Fruit fly (Drosophila melanogaster): ENCODE data around the gene CG34179.

CG34179 gene

DNA sequence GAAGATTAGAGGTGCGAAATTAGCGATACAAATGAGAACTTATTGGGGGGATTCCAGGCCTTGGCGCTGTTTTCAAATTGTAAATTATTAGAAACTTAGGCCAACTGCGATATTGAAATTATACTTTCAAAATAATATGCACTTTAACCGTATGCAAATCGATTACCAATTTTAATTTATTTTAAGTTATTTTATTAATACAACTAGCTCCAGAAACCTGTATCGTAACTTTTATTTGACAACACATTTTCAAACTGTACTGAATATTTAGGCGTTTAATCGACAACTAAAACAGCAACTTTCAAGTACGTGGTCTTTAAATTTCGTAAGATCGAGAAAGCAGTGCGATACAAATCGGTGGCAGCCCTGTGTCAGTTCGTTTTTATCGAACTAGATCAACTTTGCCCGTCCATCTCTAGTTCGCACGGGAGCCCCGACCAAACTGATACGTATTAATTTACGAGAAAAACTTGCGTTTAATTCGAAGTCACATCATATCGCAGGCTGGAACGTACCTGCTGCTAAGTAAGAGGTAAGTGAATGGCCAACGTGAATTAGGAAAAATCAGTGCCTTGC, 22.2 kb upstream of the CG34179 start, which contains the start of the genes CG9154 and Kr-h2:
Gene CG9154, minus strand, starts transcription at position 31 of the 576 bp plus-strand sequence.
Gene Kr-h2, plus strand, starts transcription at position 335 of the 576 bp plus-strand sequence.
- no peak for TF ChIP-seq usp (GFP tag; optimal IDR thresholded peaks at IDR 0.05)
- no peak for TF ChIP-seq pan (optimal IDR thresholded peaks at IDR 0.05)
- no peak for TF ChIP-seq psq (optimal IDR thresholded peaks at IDR 0.05)
- TF ChIP-seq Dll (optimal IDR thresholded peaks at IDR 0.05) = no peak
- no peak for TF ChIP-seq CG8478 (optimal IDR thresholded peaks at IDR 0.05)
- TF ChIP-seq EcR (GFP tag; optimal IDR thresholded peaks at IDR 0.05) = no peak

DNA sequence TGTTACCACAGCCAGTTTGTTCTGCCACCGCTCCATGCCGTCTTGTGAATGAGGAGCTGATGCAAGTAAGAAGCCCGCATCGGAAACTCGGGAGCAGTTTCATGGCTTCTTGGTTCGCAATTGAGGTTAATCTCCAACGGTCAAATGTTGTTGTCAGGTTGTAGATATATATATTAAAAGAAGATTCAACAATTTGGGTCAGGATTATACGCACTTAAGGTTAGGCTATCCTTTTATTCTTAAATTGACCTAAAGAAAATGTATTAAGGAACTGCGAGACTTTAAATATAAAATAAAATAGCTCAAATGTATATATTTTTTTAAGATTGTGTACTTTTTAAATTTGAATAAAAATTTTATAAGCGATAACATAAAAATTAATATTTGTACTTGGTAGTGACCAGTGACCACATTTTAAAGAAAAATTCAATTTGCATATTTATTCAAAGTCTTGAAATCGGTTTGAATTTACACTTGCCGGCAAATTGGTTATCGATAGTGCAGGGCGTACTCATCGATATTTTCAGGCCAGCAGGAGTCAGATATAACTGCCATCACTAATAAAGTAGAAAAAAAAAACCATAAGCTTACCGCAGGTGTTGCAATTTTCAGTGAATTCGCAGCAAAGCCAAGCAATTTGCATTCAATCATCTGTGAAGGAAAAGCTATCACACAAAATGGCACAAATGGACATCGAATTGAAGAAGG, 20.2 kb upstream of the CG34179 start, which contains the start of the genes CG9150 and Pfdn1:
Gene CG9150, minus strand, starts transcription at position 51 of the 708 bp plus-strand sequence.
Gene Pfdn1, plus strand, starts transcription at position 536 of the 708 bp plus-strand sequence.
- TF ChIP-seq pan (optimal IDR thresholded peaks at IDR 0.05) = no peak
- no peak for TF ChIP-seq EcR (GFP tag; optimal IDR thresholded peaks at IDR 0.05)
- no peak for TF ChIP-seq psq (optimal IDR thresholded peaks at IDR 0.05)
- TF ChIP-seq Dll (optimal IDR thresholded peaks at IDR 0.05) = no peak
- TF ChIP-seq usp (GFP tag; optimal IDR thresholded peaks at IDR 0.05) = no peak
- TF ChIP-seq CG8478 (optimal IDR thresholded peaks at IDR 0.05) = no peak

dm6 chr2L:6065823-6066222, 17.3 kb upstream of the CG34179 start, which contains the start of the genes Fbw5 and CG9147:
TSS of gene Fbw5 (minus strand) at chr2L:6065953.
TSS of gene CG9147 (plus strand) at chr2L:6065997.
- TF ChIP-seq pan (optimal IDR thresholded peaks at IDR 0.05) (peak; percentile 97), CG8478 (optimal IDR thresholded peaks at IDR 0.05) (no peak)

DNA sequence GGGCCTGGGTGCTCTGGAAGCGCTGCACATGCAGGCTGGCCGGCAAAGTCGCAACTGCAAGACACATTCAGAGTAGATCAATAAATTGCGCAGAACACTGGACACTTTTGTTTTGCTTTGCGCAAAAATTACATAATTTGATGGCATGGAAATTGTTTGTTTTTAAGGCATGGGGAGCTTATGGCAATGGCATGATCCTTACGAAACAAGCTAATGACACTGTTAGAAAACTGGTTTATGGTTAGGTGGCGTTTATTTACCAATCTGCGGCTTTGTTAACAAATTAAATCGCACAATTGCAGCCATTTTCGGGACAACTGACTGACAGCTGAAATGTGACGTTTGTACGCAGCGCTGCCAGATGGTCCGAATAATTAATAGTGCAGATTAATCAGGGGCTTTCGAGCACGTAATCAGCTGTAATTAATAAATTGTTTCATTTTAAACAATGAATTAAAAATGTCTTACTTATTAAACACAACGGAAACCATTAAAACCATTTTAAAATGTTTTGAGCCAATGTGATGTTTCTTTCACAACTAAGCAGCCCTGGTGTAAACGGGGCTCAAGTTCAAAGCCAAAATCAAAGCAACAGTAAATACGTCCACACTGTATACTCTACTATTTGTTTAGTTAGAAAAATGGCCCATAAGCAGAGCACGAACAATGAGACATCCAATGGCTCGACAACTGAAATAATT, 14.0 kb upstream of the CG34179 start, which contains the start of the genes ND-51 and CG13994:
Gene ND-51, minus strand, starts transcription at position 376 of the 701 bp plus-strand sequence.
Gene CG13994, plus strand, starts transcription at position 608 of the 701 bp plus-strand sequence.
- no peak for TF ChIP-seq usp (GFP tag; optimal IDR thresholded peaks at IDR 0.05)
- no peak for TF ChIP-seq psq (optimal IDR thresholded peaks at IDR 0.05)
- no peak for TF ChIP-seq CG8478 (optimal IDR thresholded peaks at IDR 0.05)
- TF ChIP-seq Dll (optimal IDR thresholded peaks at IDR 0.05) = no peak
- no peak for TF ChIP-seq pan (optimal IDR thresholded peaks at IDR 0.05)
- no peak for TF ChIP-seq EcR (GFP tag; optimal IDR thresholded peaks at IDR 0.05)

DNA sequence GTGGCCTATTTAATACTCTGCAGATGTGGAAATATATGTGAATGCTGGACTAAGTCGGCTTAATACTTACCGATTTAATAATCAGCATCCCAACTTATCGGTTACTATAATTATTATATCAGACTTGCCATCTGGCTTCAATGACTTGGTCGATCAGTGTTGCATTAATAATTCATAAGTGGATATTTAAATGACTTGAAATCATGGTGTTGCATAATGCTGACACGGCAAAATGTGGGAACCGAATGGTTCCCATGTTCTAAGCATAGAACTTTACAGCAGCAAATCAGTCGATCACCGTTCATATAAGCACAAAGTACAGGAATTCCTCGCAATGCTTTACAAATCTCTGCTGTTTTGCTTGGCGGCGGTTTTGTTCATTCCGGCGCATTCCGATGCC, 11.7 kb upstream of the CG34179 start, which contains the start of gene CG34180:
Gene CG34180, plus strand, starts transcription at position 301 of the 400 bp plus-strand sequence.
- TF ChIP-seq Dll (optimal IDR thresholded peaks at IDR 0.05) (no peak), usp (GFP tag; optimal IDR thresholded peaks at IDR 0.05) (no peak), EcR (GFP tag; optimal IDR thresholded peaks at IDR 0.05) (no peak), psq (optimal IDR thresholded peaks at IDR 0.05) (no peak), pan (optimal IDR thresholded peaks at IDR 0.05) (no peak), CG8478 (optimal IDR thresholded peaks at IDR 0.05) (no peak)

dm6 chr2L:6053874-6054469, 5.5 kb upstream of the CG34179 start, which contains the start of gene CG13995:
TSS of gene CG13995 (plus strand) at chr2L:6054302.
- TF ChIP-seq CG8478 (optimal IDR thresholded peaks at IDR 0.05) = no peak
- no peak for TF ChIP-seq pan (optimal IDR thresholded peaks at IDR 0.05)
- TF ChIP-seq EcR (GFP tag; optimal IDR thresholded peaks at IDR 0.05) = no peak
- TF ChIP-seq usp (GFP tag; optimal IDR thresholded peaks at IDR 0.05) = no peak

DNA sequence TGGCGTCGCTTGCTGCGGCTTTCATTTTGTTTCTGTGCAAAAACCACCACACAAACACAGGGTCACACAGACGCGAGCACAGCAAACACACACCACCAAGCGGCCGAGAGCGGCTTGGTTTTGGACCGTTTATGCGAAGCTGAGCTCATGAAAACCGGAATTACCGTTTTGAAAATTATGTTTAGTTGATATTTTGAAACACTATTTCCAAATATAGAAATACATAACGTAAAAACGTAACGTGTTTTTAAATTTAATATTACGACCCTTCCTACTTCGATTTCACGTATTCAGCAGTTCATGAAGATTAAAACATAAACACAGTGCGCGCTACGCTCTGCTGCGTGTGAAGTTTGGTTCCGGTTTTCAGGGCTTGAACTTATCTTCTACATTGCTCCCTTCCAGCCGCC, 2.7 kb upstream of the CG34179 start:
- no peak for TF ChIP-seq CG8478 (optimal IDR thresholded peaks at IDR 0.05)
- TF ChIP-seq Dll (optimal IDR thresholded peaks at IDR 0.05) = no peak
- no peak for TF ChIP-seq EcR (GFP tag; optimal IDR thresholded peaks at IDR 0.05)
- no peak for TF ChIP-seq pan (optimal IDR thresholded peaks at IDR 0.05)
- TF ChIP-seq usp (GFP tag; optimal IDR thresholded peaks at IDR 0.05) = no peak
- TF ChIP-seq psq (optimal IDR thresholded peaks at IDR 0.05) = no peak

DNA sequence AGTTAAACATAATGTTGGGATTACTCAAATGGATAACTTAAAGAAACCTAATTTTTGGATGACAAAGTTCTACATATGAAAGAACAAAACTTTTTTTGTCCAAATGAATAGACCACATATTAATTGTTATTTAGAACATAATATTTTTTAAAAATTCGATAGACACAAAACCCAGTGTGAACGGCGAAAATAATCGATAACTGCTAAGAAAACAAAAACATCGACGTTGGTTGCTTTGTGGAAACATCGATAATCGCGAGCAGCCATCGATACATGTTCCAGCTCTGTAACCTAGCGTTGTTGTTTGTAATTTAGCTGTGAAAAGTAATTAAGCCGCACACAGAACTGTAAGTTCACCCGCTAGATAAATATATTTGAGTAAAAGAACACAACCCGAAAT, 2.1 kb upstream of the CG34179 start, which contains the start of gene CG9135:
Gene CG9135, plus strand, starts transcription at position 226 of the 400 bp plus-strand sequence.
- TF ChIP-seq EcR (GFP tag; optimal IDR thresholded peaks at IDR 0.05) (no peak), usp (GFP tag; optimal IDR thresholded peaks at IDR 0.05) (no peak), psq (optimal IDR thresholded peaks at IDR 0.05) (no peak), CG8478 (optimal IDR thresholded peaks at IDR 0.05) (no peak), Dll (optimal IDR thresholded peaks at IDR 0.05) (no peak), pan (optimal IDR thresholded peaks at IDR 0.05) (no peak)

DNA sequence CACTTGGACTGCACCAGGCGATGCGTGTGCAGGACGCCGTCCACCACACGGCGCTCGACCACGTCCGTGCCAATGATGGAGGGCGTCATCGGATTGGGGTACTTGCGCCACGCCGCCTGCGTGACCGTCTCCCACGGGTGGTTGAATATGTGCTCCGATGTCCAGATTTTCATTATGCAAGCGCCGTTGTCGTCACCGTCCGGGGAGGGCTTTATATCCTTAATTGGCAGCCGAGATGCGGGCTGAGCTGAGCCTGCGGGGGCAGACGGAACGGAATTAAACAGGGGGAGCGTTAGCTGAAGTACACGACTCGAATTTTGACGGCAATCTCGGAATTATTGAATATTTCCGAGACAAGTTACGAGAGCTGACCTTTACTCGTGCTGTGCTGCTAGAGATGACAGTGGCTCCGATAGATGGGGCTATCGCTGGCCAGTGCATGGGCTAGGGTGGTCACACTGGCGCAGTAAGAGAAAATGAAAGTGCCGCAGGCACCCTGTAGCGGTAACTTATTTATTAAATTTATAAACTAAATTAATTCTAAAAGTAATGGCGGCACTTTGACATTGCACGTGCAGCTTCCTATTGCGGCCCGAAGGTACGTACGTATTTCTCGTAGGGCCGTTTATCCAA, 862 bp downstream of the CG34179 start, which contains the start of gene IPIP:
Gene IPIP, plus strand, starts transcription at position 475 of the 633 bp plus-strand sequence.
- no peak for TF ChIP-seq usp (GFP tag; optimal IDR thresholded peaks at IDR 0.05)
- no peak for TF ChIP-seq psq (optimal IDR thresholded peaks at IDR 0.05)
- no peak for TF ChIP-seq EcR (GFP tag; optimal IDR thresholded peaks at IDR 0.05)
- TF ChIP-seq CG8478 (optimal IDR thresholded peaks at IDR 0.05) = no peak
- TF ChIP-seq Dll (optimal IDR thresholded peaks at IDR 0.05) = no peak
- TF ChIP-seq pan (optimal IDR thresholded peaks at IDR 0.05) = no peak

- TF ChIP-seq psq (optimal IDR thresholded peaks at IDR 0.05) (no peak), Dll (optimal IDR thresholded peaks at IDR 0.05) (no peak), CG8478 (optimal IDR thresholded peaks at IDR 0.05) (no peak), usp (GFP tag; optimal IDR thresholded peaks at IDR 0.05) (no peak), EcR (GFP tag; optimal IDR thresholded peaks at IDR 0.05) (no peak), pan (optimal IDR thresholded peaks at IDR 0.05) (no peak)
Observed at dm6 chr2L:6046865-6047264, 1.6 kb downstream of the CG34179 start.
